Worm (Caenorhabditis elegans) whole organism, young adult: Measurements from ENCODE around the gene toe-2.

ENCODE experiments used
- B0019.2 ChIP-seq: fragments of 200-800 bp; sonication (Bioruptor generic); conservative IDR thresholded peaks from 2 replicates; pipeline ENCODE4 v1.3.6; 2022; ENCODE audit warnings: missing genetic modification reagents, missing genetic modification characterization, missing compliant biosample characterization
- D2030.7 ChIP-seq: fragments of 200-800 bp; sonication (Bioruptor generic); IDR thresholded peaks from 2 replicates; pipeline ENCODE4 v1.3.6; 2022; ENCODE audit warnings: missing genetic modification reagents, missing genetic modification characterization, missing compliant biosample characterization
- F55B11.4 ChIP-seq: sonication (generic microtip); optimal IDR thresholded peaks from 2 replicates; lab custom pipeline; 2016; ENCODE audit warnings: missing compliant biosample characterization, missing genetic modification characterization, borderline replicate concordance; ENCODE audit not compliant: insufficient read depth
- K12H6.12 ChIP-seq: fragments of 200-800 bp; sonication (Bioruptor generic); optimal IDR thresholded peaks from 2 replicates; lab custom pipeline; 2018; ENCODE audit warnings: mild to moderate bottlenecking, missing genetic modification characterization, missing compliant biosample characterization
- Y95B8A.8 ChIP-seq: fragments of 200-800 bp; sonication (Bioruptor generic); IDR thresholded peaks from 2 replicates; pipeline ENCODE4 v1.3.6; 2022; ENCODE audit warnings: missing genetic modification reagents, missing genetic modification characterization, missing compliant biosample characterization
- ZK185.1 ChIP-seq: sonication (generic microtip); optimal IDR thresholded peaks from 2 replicates; lab custom pipeline; 2016; ENCODE audit warnings: mild to moderate bottlenecking, missing genetic modification characterization, missing compliant biosample characterization; ENCODE audit not compliant: poor library complexity, severe bottlenecking
- aptf-3 ChIP-seq: fragments of 200-800 bp; sonication (Bioruptor generic); IDR thresholded peaks from 2 replicates; pipeline ENCODE4 v1.3.6; 2022; ENCODE audit warnings: missing genetic modification characterization, missing compliant biosample characterization
- attf-3 ChIP-seq: fragments of 200-800 bp; sonication (Bioruptor generic); conservative IDR thresholded peaks from 2 replicates; pipeline ENCODE4 v1.3.6; 2022; ENCODE audit warnings: missing genetic modification reagents, missing genetic modification characterization, missing compliant biosample characterization
- attf-6 ChIP-seq: fragments of 200-800 bp; sonication (Bioruptor generic); IDR thresholded peaks from 2 replicates; pipeline ENCODE4 v1.3.6; 2022; ENCODE audit warnings: missing genetic modification reagents, missing genetic modification characterization, missing compliant biosample characterization
- ccch-3 ChIP-seq: fragments of 200-800 bp; sonication (Bioruptor generic); optimal IDR thresholded peaks from 2 replicates; lab custom pipeline; 2018; ENCODE audit warnings: mild to moderate bottlenecking, missing genetic modification characterization, missing compliant biosample characterization
- cebp-1 ChIP-seq, 2 experiments: fragments of 200-800 bp in 1 of 2; sonication (Bioruptor generic) in 1 of 2; sonication (generic microtip) in 1 of 2; IDR thresholded peaks in 1 of 2; optimal IDR thresholded peaks in 1 of 2; 2 replicates each; pipeline versions ENCODE4 v1.3.6 to Lab custom; 2017 to 2022; ENCODE audit warnings: missing compliant biosample characterization in 2 of 2, missing genetic modification characterization in 2 of 2, mild to moderate bottlenecking in 1 of 2, missing genetic modification reagents in 1 of 2, moderate library complexity in 1 of 2
- cebp-2 ChIP-seq: fragments of 200-800 bp; sonication (Bioruptor generic); IDR thresholded peaks from 2 replicates; pipeline ENCODE4 v1.3.6; 2022; ENCODE audit warnings: missing genetic modification characterization, missing compliant biosample characterization
- ceh-100 ChIP-seq: fragments of 200-800 bp; sonication (Bioruptor generic); IDR thresholded peaks from 2 replicates; pipeline ENCODE4 v1.3.6; 2022; ENCODE audit warnings: missing genetic modification reagents, missing genetic modification characterization, missing compliant biosample characterization
- ceh-40 ChIP-seq: fragments of 200-800 bp; sonication (Bioruptor generic); IDR thresholded peaks from 2 replicates; pipeline ENCODE4 v1.3.6; 2022; ENCODE audit warnings: missing genetic modification characterization, missing compliant biosample characterization
- ceh-58 ChIP-seq: fragments of 200-800 bp; sonication (Bioruptor generic); IDR thresholded peaks from 2 replicates; pipeline ENCODE4 v1.3.6; 2022; ENCODE audit warnings: missing genetic modification characterization, missing compliant biosample characterization
- ceh-79 ChIP-seq: sonication (generic microtip); optimal IDR thresholded peaks from 2 replicates; lab custom pipeline; 2017; ENCODE audit warnings: mild to moderate bottlenecking, missing genetic modification characterization, missing compliant biosample characterization
- die-1 ChIP-seq: sonication (generic microtip); optimal IDR thresholded peaks from 2 replicates; lab custom pipeline; 2016; ENCODE audit warnings: missing genotype, mild to moderate bottlenecking, missing genetic modification characterization, missing compliant biosample characterization
- dpff-1 ChIP-seq: sonication (generic microtip); optimal IDR thresholded peaks from 2 replicates; lab custom pipeline; 2017; ENCODE audit warnings: mild to moderate bottlenecking, missing genetic modification characterization, missing compliant biosample characterization
- egrh-3 ChIP-seq: fragments of 200-800 bp; sonication (Bioruptor generic); IDR thresholded peaks from 2 replicates; pipeline ENCODE4 v1.3.6; 2022; ENCODE audit warnings: missing genetic modification reagents, missing genetic modification characterization, missing compliant biosample characterization
- hlh-12 ChIP-seq: sonication (generic microtip); optimal IDR thresholded peaks from 2 replicates; lab custom pipeline; 2016; ENCODE audit warnings: missing genetic modification characterization, missing compliant biosample characterization
- lag-1 ChIP-seq: fragments of 200-800 bp; sonication (Bioruptor generic); IDR thresholded peaks from 2 replicates; pipeline ENCODE4 v1.3.6; 2022; ENCODE audit warnings: missing genetic modification reagents, missing genetic modification characterization, missing compliant biosample characterization
- lin-40 ChIP-seq: sonication (generic microtip); optimal IDR thresholded peaks from 2 replicates; lab custom pipeline; 2016; ENCODE audit warnings: missing genetic modification characterization, mild to moderate bottlenecking, missing compliant biosample characterization, missing genotype, missing genetic modification reagents
- madf-6 ChIP-seq: fragments of 200-800 bp; sonication (Bioruptor generic); IDR thresholded peaks from 2 replicates; pipeline ENCODE4 v1.3.6; 2022; ENCODE audit warnings: missing genetic modification reagents, missing genetic modification characterization, missing compliant biosample characterization
- mcd-1 ChIP-seq: fragments of 200-800 bp; sonication (Bioruptor generic); IDR thresholded peaks from 2 replicates; pipeline ENCODE4 v1.3.6; 2022; ENCODE audit warnings: missing genetic modification reagents, missing genetic modification characterization, missing compliant biosample characterization
- mes-4 ChIP-seq: sonication (generic microtip); optimal IDR thresholded peaks from 2 replicates; lab custom pipeline; 2016; ENCODE audit warnings: missing genotype, missing genetic modification characterization, missing compliant biosample characterization
- mxl-1 ChIP-seq: sonication (generic microtip); optimal IDR thresholded peaks from 2 replicates; lab custom pipeline; 2016; ENCODE audit warnings: missing genetic modification characterization, missing compliant biosample characterization
- nfya-1 ChIP-seq: sonication (generic microtip); optimal IDR thresholded peaks from 2 replicates; lab custom pipeline; 2017; ENCODE audit warnings: antibody characterized with exemption, missing compliant biosample characterization, missing genetic modification characterization, borderline replicate concordance; ENCODE audit not compliant: insufficient read depth
- nfyb-1 ChIP-seq: fragments of 200-800 bp; sonication (Bioruptor generic); IDR thresholded peaks from 2 replicates; pipeline ENCODE4 v1.3.6; 2022; ENCODE audit warnings: missing genetic modification reagents, missing genetic modification characterization, missing compliant biosample characterization
- nhr-27 ChIP-seq: fragments of 200-800 bp; sonication (Bioruptor generic); optimal IDR thresholded peaks from 2 replicates; lab custom pipeline; 2018; ENCODE audit warnings: mild to moderate bottlenecking, missing genetic modification characterization, moderate library complexity, missing compliant biosample characterization
- nhr-80 ChIP-seq: sonication (generic microtip); optimal IDR thresholded peaks from 2 replicates; lab custom pipeline; 2016; ENCODE audit warnings: missing genetic modification characterization, missing compliant biosample characterization
- rcor-1 ChIP-seq: fragments of 200-800 bp; sonication (Bioruptor generic); IDR thresholded peaks from 2 replicates; pipeline ENCODE4 v1.3.6; 2022; ENCODE audit warnings: missing genetic modification reagents, missing genetic modification characterization, missing compliant biosample characterization
- repo-1 ChIP-seq: sonication (generic microtip); optimal IDR thresholded peaks from 2 replicates; lab custom pipeline; 2017; ENCODE audit warnings: mild to moderate bottlenecking, missing genetic modification characterization, missing compliant biosample characterization
- snpc-1.1 ChIP-seq: sonication (generic microtip); optimal IDR thresholded peaks from 2 replicates; lab custom pipeline; 2017; ENCODE audit warnings: missing genetic modification characterization, mild to moderate bottlenecking, missing compliant biosample characterization, antibody characterized with exemption, moderate library complexity, missing genotype, missing genetic modification reagents; ENCODE audit not compliant: insufficient read depth
- snpc-1.3 ChIP-seq: sonication (generic microtip); optimal IDR thresholded peaks from 2 replicates; lab custom pipeline; 2017; ENCODE audit warnings: missing genetic modification characterization, mild to moderate bottlenecking, missing compliant biosample characterization, antibody characterized with exemption, moderate library complexity, missing genotype, missing genetic modification reagents; ENCODE audit not compliant: insufficient read depth
- snpc-3.4 ChIP-seq: sonication (generic microtip); optimal IDR thresholded peaks from 2 replicates; lab custom pipeline; 2017; ENCODE audit warnings: missing genetic modification characterization, mild to moderate bottlenecking, missing compliant biosample characterization, antibody characterized with exemption, moderate library complexity, missing genotype, missing genetic modification reagents
- tlf-1 ChIP-seq: fragments of 200-800 bp; sonication (Bioruptor generic); optimal IDR thresholded peaks from 2 replicates; lab custom pipeline; 2018; ENCODE audit warnings: mild to moderate bottlenecking, missing genetic modification characterization, missing compliant biosample characterization
- ztf-3 ChIP-seq: fragments of 200-800 bp; sonication (Bioruptor generic); optimal IDR thresholded peaks from 2 replicates; lab custom pipeline; 2018; ENCODE audit warnings: mild to moderate bottlenecking, missing genetic modification characterization, missing compliant biosample characterization

toe-2 gene

DNA sequence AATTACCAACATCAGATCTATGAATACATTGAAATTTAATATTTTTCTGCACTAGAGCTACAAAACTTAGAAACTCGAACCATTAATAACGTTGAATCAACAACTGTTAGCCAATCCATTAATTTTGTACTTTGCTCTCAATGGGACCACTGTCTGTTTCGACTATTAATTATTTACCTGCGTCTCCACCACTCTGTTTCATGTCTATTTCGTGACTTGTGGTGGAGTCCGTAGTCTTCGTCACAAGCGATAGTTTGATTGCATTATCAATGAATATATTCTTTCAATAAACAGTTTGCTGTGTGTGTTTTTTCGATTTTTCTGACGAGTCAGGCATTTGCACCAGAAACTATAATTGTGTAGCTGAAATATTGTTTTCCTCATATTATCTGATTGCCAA is 34.8 kb downstream of the toe-2 start:
- no peak for TF ChIP-seq egrh-3 (GFP tag; lab: Robert Waterston, UW)
- no peak for TF ChIP-seq ZK185.1
- no peak for TF ChIP-seq hlh-12 (tag; lab: Kevin White, UChicago)
- no peak for TF ChIP-seq ztf-3 (GFP tag; lab: Kevin White, UChicago)
- 0 out of 2 replicates have a peak, but pooled peaks have one; percentile 24 for TF ChIP-seq cebp-1 (GFP tag; IDR thresholded peaks at IDR 0.05; lab: Robert Waterston, UW)
- TF ChIP-seq cebp-1 (tag; optimal IDR thresholded peaks at IDR 0.05; lab: Kevin White, UChicago) = no peak
- TF ChIP-seq nhr-80 (tag; lab: Kevin White, UChicago) = peak; percentile 82
- TF ChIP-seq nfya-1 (tag; lab: Kevin White, UChicago) = no peak
- no peak for TF ChIP-seq dpff-1 (tag; lab: Kevin White, UChicago)
- TF ChIP-seq Y95B8A.8 (GFP tag; lab: Robert Waterston, UW) = no peak
- TF ChIP-seq F55B11.4 (tag; lab: Kevin White, UChicago) = no peak
- no peak for TF ChIP-seq ccch-3 (GFP tag; lab: Kevin White, UChicago)

DNA sequence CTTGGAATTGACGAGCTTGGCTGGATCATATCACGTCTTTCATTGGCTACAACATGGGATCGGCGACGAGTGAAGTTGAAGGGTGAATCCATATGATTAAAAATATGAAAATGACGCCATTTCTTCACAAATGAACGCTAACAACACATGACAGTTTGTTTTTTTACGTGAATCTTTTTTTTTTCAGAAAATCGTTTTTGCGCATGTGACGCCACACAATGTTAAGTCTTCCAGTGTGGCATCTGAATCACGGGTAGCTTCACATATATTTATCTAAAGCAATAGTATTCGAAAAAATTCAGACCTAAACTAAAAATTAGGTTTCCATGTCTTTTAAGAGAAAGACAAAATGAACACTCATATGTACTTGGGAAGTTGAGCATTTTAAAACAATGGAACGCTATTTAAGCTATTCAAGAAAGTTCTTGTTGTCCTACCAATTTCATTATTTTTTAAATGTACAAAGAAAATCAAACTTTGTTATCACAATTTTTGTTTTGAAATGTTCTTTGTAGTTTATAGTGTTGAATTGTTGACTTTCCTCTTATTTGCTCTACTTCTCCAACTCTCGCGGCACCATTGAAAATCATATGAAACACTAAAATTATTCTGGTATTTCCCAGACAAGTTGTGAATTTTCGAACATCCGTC is 36.2 kb downstream of the toe-2 start, which contains the start of the genes lido-16 and plpp-1.2:
TSS of gene lido-16 (minus strand) at position 101 of the 651 bp plus-strand sequence.
TSS of gene plpp-1.2 (plus strand) at position 601 of the 651 bp plus-strand sequence.
- no peak for TF ChIP-seq madf-6 (GFP tag; lab: Robert Waterston, UW)
- no peak for TF ChIP-seq lag-1
- no peak for TF ChIP-seq die-1 (tag; lab: Kevin White, UChicago)
- TF ChIP-seq ztf-3 (GFP tag; lab: Kevin White, UChicago) = no peak
- no peak for TF ChIP-seq K12H6.12 (tag; lab: Kevin White, UChicago)
- TF ChIP-seq ceh-100 (GFP tag; lab: Robert Waterston, UW) = no peak
- no peak for TF ChIP-seq B0019.2 (GFP tag; lab: Robert Waterston, UW)
- TF ChIP-seq mxl-1 (tag; lab: Kevin White, UChicago) = no peak
- no peak for TF ChIP-seq D2030.7
- no peak for TF ChIP-seq rcor-1 (GFP tag; lab: Robert Waterston, UW)
- TF ChIP-seq dpff-1 (tag; lab: Kevin White, UChicago) = no peak
- no peak for TF ChIP-seq snpc-1.3
- TF ChIP-seq mes-4 (tag; lab: Kevin White, UChicago) = no peak
- TF ChIP-seq attf-3 = no peak
- TF ChIP-seq aptf-3 = no peak
- TF ChIP-seq lin-40 (tag; lab: Kevin White, UChicago) = no peak
- no peak for TF ChIP-seq ceh-79 (tag; lab: Kevin White, UChicago)

DNA sequence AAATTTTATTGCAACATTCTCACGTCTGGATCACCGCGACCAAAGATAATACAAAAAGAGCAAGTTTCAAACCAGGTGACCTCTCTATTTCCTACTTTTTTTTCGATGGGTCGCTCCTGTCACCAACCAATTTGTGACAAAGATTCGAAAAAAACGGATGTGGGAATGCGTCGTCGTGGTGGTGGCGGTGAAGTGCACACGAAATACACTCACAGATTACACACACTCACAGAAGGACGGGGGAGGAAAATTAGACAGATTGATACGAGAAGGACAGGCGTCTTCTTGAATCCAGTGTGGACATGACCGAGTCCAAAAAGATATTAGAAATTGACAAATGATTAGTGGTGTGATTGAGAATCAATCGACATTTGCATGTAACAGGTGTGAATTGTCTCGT is 38.4 kb downstream of the toe-2 start:
- TF ChIP-seq attf-6 (GFP tag; lab: Robert Waterston, UW) (no peak), ceh-40 (GFP tag; lab: Robert Waterston, UW) (no peak), snpc-1.1 (tag; lab: Kevin White, UChicago) (no peak), mcd-1 (no peak), snpc-3.4 (tag; lab: Kevin White, UChicago) (no peak), nhr-27 (no peak), nfyb-1 (GFP tag; lab: Robert Waterston, UW) (no peak), tlf-1 (no peak), die-1 (tag; lab: Kevin White, UChicago) (no peak), F55B11.4 (tag; lab: Kevin White, UChicago) (no peak), cebp-2 (GFP tag; lab: Robert Waterston, UW) (no peak), ceh-58 (GFP tag; lab: Robert Waterston, UW) (no peak), egrh-3 (GFP tag; lab: Robert Waterston, UW) (no peak), repo-1 (tag; lab: Kevin White, UChicago) (no peak)
- TF ChIP-seq, all 124 proteins: peak for 0
